Worm (Caenorhabditis elegans): ENCODE measurements around the gene daf-3.
A peak's percentile ranks its signal among the peaks of the same experiment; 100 is the strongest.

Gene daf-3

DNA sequence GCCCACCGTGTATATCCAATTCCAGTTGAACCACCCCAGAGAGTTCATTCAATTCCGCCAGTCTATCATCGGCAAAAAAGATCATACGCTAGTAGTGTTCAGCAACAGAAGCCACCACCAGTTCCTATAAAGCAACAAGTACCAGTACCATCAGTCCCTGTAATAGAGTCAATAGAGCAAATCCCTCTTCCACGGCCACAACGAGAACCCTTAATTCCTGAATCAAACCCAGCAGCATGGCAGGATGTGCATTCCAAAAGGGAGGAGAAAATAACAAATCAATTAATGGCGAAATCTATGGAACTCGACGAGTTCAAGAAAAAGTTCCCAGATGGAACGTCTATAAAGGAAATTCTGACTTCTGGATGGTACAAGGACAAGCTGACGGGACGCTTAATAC is 35.4 kb downstream of the daf-3 start:
- TF ChIP-seq nhr-179 (tag; optimal IDR thresholded peaks at IDR 0.05) (no peak), C17E4.6 (GFP tag; IDR thresholded peaks at IDR 0.05) (no peak), tbx-9 (tag; optimal IDR thresholded peaks at IDR 0.05; ENCODE audit: borderline replicate concordance) (no peak), T26A5.8 (tag; optimal IDR thresholded peaks at IDR 0.05) (no peak), Y56A3A.18 (GFP tag; IDR thresholded peaks at IDR 0.05) (no peak), rec-8 (tag; optimal IDR thresholded peaks at IDR 0.05) (no peak), egrh-3 (GFP tag; IDR thresholded peaks at IDR 0.05) (no peak), hmg-20 (GFP tag; IDR thresholded peaks at IDR 0.05) (no peak), let-607 (tag; optimal IDR thresholded peaks at IDR 0.05) (no peak), fkh-3 (tag; optimal IDR thresholded peaks at IDR 0.05) (no peak), lir-1 (GFP tag; conservative IDR thresholded peaks at IDR 0.05) (no peak), lin-26 (GFP tag; IDR thresholded peaks at IDR 0.05) (no peak), attf-3 (GFP tag; conservative IDR thresholded peaks at IDR 0.05) (no peak), mxl-1 (tag; optimal IDR thresholded peaks at IDR 0.05) (no peak), C06A6.2 (GFP tag; conservative IDR thresholded peaks at IDR 0.05) (no peak), ama-1 (optimal IDR thresholded peaks at IDR 0.05) (no peak), ama-1 (GFP tag; optimal IDR thresholded peaks at IDR 0.05) (no peak), F22D6.2 (tag; optimal IDR thresholded peaks at IDR 0.05) (no peak)

ce11 chrX:787992-788391 is 37.3 kb downstream of the daf-3 start, which contains the start of gene attf-5:
Gene attf-5 (plus strand): TSS chrX:788353.
- no peak for TF ChIP-seq F22D6.2 (tag; optimal IDR thresholded peaks at IDR 0.05)
- TF ChIP-seq hmg-1.2 (GFP tag; IDR thresholded peaks at IDR 0.05) = peak; percentile 88
- TF ChIP-seq F33H1.4 (GFP tag; IDR thresholded peaks at IDR 0.05) = no peak
- TF ChIP-seq B0336.3 (GFP tag; IDR thresholded peaks at IDR 0.05) = no peak

DNA sequence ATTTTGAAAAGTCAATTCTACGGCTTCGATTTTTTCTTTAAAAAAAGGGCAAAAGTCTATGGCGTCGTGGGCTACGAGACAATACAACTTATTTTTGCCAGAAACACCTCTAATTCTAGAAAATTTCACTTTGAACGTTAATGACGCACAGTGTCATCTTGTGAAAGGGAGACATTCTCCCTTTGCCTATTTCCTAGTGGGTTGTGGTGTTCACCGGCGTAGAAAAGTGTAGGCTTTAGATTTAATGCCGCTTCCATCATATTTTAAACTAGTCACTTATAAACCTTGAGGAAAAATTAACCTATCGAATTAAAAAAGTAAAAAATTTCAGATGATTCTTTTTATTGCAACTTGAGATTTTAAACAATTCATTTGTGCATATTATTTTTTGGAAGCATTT is 39.9 kb downstream of the daf-3 start:
- TF ChIP-seq attf-6 (GFP tag; IDR thresholded peaks at IDR 0.05) (no peak), repo-1 (tag; optimal IDR thresholded peaks at IDR 0.05) (no peak), ztf-22 (GFP tag; optimal IDR thresholded peaks at IDR 0.05) (no peak), hlh-12 (tag; optimal IDR thresholded peaks at IDR 0.05) (no peak), pbrm-1 (GFP tag; IDR thresholded peaks at IDR 0.05) (no peak), Y95B8A.8 (GFP tag; IDR thresholded peaks at IDR 0.05) (no peak), die-1 (tag; optimal IDR thresholded peaks at IDR 0.05) (no peak), gei-17 (GFP tag; optimal IDR thresholded peaks at IDR 0.05) (peak; percentile 66)

DNA sequence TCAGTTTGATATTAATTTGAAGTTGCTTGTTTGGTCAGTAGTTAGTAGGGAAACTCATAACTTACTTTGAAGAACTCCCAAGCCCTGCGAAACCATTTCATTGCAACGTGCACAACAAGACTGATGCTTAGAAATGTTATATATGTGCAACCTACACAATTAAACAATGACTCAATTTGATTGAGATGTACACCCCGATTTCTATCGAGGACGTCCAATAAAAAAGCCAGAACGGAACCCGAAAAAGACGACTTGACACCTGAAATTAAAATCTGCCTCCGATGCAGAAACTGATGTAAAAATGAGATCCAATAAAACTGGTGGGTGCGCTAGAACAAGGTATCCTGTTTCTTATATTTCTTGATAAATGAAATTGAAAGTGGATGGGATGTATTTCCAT is 40.4 kb downstream of the daf-3 start, which contains the start of gene T04G9.6:
Gene T04G9.6 (minus strand): TSS at position 101 of the 400 bp plus-strand sequence.
- TF ChIP-seq dpff-1 (tag; optimal IDR thresholded peaks at IDR 0.05) (no peak), snpc-1.3 (tag; optimal IDR thresholded peaks at IDR 0.05; ENCODE audit: insufficient read depth) (no peak), nfya-1 (tag; optimal IDR thresholded peaks at IDR 0.05; ENCODE audit: borderline replicate concordance, insufficient read depth) (no peak), nfyb-1 (GFP tag; IDR thresholded peaks at IDR 0.05) (no peak), sptf-2 (GFP tag; optimal IDR thresholded peaks at IDR 0.05) (no peak), D2030.7 (GFP tag; IDR thresholded peaks at IDR 0.05) (no peak), zim-3 (tag; optimal IDR thresholded peaks at IDR 0.05) (no peak), lin-40 (tag; optimal IDR thresholded peaks at IDR 0.05) (no peak), nhr-90 (tag; optimal IDR thresholded peaks at IDR 0.05) (no peak), tlf-1 (GFP tag; optimal IDR thresholded peaks at IDR 0.05) (no peak), cebp-1 (GFP tag; IDR thresholded peaks at IDR 0.05) (no peak), cebp-1 (tag; optimal IDR thresholded peaks at IDR 0.05) (no peak), F57C9.4 (tag; optimal IDR thresholded peaks at IDR 0.05) (no peak)
